Worm (Caenorhabditis elegans): Measurements from ENCODE around the gene K10D6.4.

Gene K10D6.4

DNA sequence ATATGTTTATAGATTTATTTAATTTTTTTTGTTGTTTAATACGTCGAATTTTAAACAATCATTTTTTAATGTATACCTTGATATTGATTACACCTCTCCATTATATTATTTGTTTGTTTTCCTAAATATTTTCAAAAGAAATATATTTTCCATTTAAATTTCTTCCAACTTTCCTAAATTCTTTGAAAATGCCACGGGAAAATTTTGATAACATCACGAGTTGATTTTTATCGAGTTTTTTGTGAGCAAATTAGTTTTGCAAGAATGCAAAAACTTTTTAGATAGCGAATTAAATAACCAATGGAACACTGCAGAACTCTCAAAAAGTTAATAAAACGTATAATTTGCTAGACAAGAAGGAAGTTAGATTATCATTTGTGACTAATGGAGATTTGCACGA is 43.8 kb upstream of the K10D6.4 start, which contains the start of gene srg-42:
Gene srg-42, minus strand, starts transcription at position 101 of the 400 bp plus-strand sequence.
- TF ChIP-seq F16B12.6 (tag; optimal IDR thresholded peaks at IDR 0.05), result no peak
- TF ChIP-seq fos-1 (tag; optimal IDR thresholded peaks at IDR 0.05), result no peak

DNA sequence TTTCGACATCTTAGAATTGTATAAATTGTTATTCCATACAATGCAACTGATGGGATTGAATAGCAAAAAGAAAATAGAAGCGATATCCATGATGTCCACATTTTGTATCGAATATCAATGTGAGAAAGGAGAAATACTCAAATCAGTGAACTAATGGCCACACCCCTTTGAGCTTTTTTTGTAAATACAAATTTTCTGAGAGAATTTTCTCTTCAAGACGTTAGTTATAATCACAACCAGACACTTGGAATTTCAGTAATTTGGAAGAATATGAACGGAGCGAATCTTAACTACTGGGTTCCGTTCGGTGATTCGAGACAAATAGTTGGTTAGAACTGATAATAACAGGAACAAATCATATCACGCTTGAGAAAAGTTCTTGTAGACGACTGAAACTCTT is 39.9 kb upstream of the K10D6.4 start, which contains the start of gene srg-41:
Gene srg-41, minus strand, starts transcription at position 101 of the 400 bp plus-strand sequence.
- TF ChIP-seq nhr-76 (tag; optimal IDR thresholded peaks at IDR 0.05) (no peak), aha-1 (tag; optimal IDR thresholded peaks at IDR 0.05) (no peak), pag-3 (tag; optimal IDR thresholded peaks at IDR 0.05; ENCODE audit: borderline replicate concordance, insufficient read depth) (no peak), vab-15 (tag; optimal IDR thresholded peaks at IDR 0.05) (no peak), sup-37 (GFP tag; optimal IDR thresholded peaks at IDR 0.05) (no peak), unc-62 (GFP tag; optimal IDR thresholded peaks at IDR 0.05) (no peak)

ce11 chrV:11164475-11164874 is 37.2 kb upstream of the K10D6.4 start, which contains the start of gene srg-40:
Gene srg-40 (minus strand): TSS chrV:11164575.
- TF ChIP-seq Y116A8C.19 (tag; optimal IDR thresholded peaks at IDR 0.05; ENCODE audit: borderline replicate concordance) (no peak), fkh-4 (tag; optimal IDR thresholded peaks at IDR 0.05; ENCODE audit: borderline replicate concordance) (no peak), isw-1 (GFP tag; IDR thresholded peaks at IDR 0.05) (no peak), mef-2 (tag; optimal IDR thresholded peaks at IDR 0.05) (no peak), nhr-76 (tag; optimal IDR thresholded peaks at IDR 0.05) (no peak), ceh-90 (tag; optimal IDR thresholded peaks at IDR 0.05) (no peak), grh-1 (GFP tag; IDR thresholded peaks at IDR 0.05) (no peak), sox-4 (tag; optimal IDR thresholded peaks at IDR 0.05) (no peak), mab-9 (GFP tag; IDR thresholded peaks at IDR 0.05) (no peak), mep-1 (tag; optimal IDR thresholded peaks at IDR 0.05) (no peak), unc-130 (tag; optimal IDR thresholded peaks at IDR 0.05) (no peak), ets-5 (GFP tag; IDR thresholded peaks at IDR 0.05) (no peak), lin-15B (tag; optimal IDR thresholded peaks at IDR 0.05) (no peak), nhr-71 (tag; optimal IDR thresholded peaks at IDR 0.05) (no peak), egl-27 (tag; optimal IDR thresholded peaks at IDR 0.05) (no peak), nhr-84 (tag; optimal IDR thresholded peaks at IDR 0.05) (no peak), ama-1 (optimal IDR thresholded peaks at IDR 0.05) (no peak), nhr-90 (tag; optimal IDR thresholded peaks at IDR 0.05; ENCODE audit: poor library complexity) (no peak)

ce11 chrV:11167745-11168144 is 34.0 kb upstream of the K10D6.4 start:
- TF ChIP-seq fkh-10 (GFP tag; optimal IDR thresholded peaks at IDR 0.05) (peak; percentile 79), sptf-1 (tag; optimal IDR thresholded peaks at IDR 0.05) (no peak), mep-1 (tag; optimal IDR thresholded peaks at IDR 0.05) (no peak)

- no peak for TF ChIP-seq nhr-19 (GFP tag; conservative IDR thresholded peaks at IDR 0.05)
- no peak for TF ChIP-seq egl-13 (tag; optimal IDR thresholded peaks at IDR 0.05)
- no peak for TF ChIP-seq nhr-84 (tag; optimal IDR thresholded peaks at IDR 0.05)
- TF ChIP-seq lsy-2 (tag; optimal IDR thresholded peaks at IDR 0.05), result no peak
- no peak for TF ChIP-seq ztf-4 (tag; optimal IDR thresholded peaks at IDR 0.05)
- TF ChIP-seq unc-30 (tag; optimal IDR thresholded peaks at IDR 0.05), result no peak
These were observed 31.0 kb upstream of the K10D6.4 start for ce11 chrV:11170564-11171329.

DNA sequence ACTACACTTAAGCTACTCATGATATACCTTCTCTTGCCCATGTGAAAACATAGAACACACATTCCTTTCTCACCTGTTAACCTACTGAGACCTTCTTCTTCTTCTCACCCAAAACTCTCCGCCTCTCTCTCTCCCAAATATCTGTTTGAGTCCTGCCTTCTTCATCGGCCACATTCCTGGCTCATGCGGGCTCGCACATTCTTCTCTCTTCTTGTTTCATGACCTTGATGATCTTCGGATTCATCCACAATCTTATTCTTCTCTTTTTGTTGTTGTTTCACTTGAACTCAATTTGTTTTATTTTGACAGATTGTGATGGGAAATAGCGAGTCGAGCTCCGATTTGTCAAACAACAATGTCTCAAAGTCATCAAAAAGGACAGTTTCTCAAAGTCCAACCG is 29.8 kb upstream of the K10D6.4 start, which contains the start of gene T19C4.5:
Gene T19C4.5, plus strand, starts transcription at position 308 of the 400 bp plus-strand sequence.
- TF ChIP-seq fkh-10 (GFP tag; optimal IDR thresholded peaks at IDR 0.05) (peak; percentile 11), efl-1 (optimal IDR thresholded peaks at IDR 0.05) (no peak), efl-1 (GFP tag; optimal IDR thresholded peaks at IDR 0.05 in 1 of 2) (peak in 1 of 2 experiments; percentile 92), nhr-84 (tag; optimal IDR thresholded peaks at IDR 0.05) (no peak), rnt-1 (tag; optimal IDR thresholded peaks at IDR 0.05) (peak; percentile 8)

Data from whole organism, L1 larva.